Worm (Caenorhabditis elegans) whole organism, early embryonic: ENCODE results near the gene sprr-2.

Experiments used
- ama-1 ChIP-seq: fragments of 150-350 bp; optimal IDR thresholded peaks from 2 replicates; lab custom pipeline; 2014
- ceh-13 ChIP-seq: fragments of 200-800 bp; sonication (Bioruptor generic); optimal IDR thresholded peaks from 2 replicates; lab custom pipeline; 2018; ENCODE audit warnings: mild to moderate bottlenecking, missing genetic modification characterization, missing compliant biosample characterization
- ceh-36 ChIP-seq: sonication (generic microtip); optimal IDR thresholded peaks from 2 replicates; lab custom pipeline; 2016; ENCODE audit warnings: missing genetic modification characterization, inconsistent platforms, missing compliant biosample characterization
- ets-7 ChIP-seq: sonication (generic microtip); optimal IDR thresholded peaks from 2 replicates; lab custom pipeline; 2016; ENCODE audit warnings: missing genotype, missing genetic modification characterization, missing compliant biosample characterization
- flt-1 ChIP-seq: fragments of 200-800 bp; sonication (Bioruptor generic); IDR thresholded peaks from 2 replicates; pipeline ENCODE4 v1.3.6; 2022; ENCODE audit warnings: missing genetic modification characterization, missing compliant biosample characterization
- pes-1 ChIP-seq: fragments of 200-800 bp; sonication (Bioruptor generic); IDR thresholded peaks from 2 replicates; pipeline ENCODE4 v1.3.6; 2022; ENCODE audit warnings: missing genetic modification reagents, missing genetic modification characterization, missing compliant biosample characterization
- scrt-1 ChIP-seq: fragments of 200-800 bp; sonication (Bioruptor generic); IDR thresholded peaks from 2 replicates; pipeline ENCODE4 v1.3.6; 2022; ENCODE audit warnings: missing genetic modification characterization, missing compliant biosample characterization
- tbx-37 ChIP-seq: fragments of 200-800 bp; sonication (Bioruptor generic); conservative IDR thresholded peaks from 2 replicates; pipeline ENCODE4 v1.3.6; 2022; ENCODE audit warnings: missing genetic modification reagents, missing genetic modification characterization, missing compliant biosample characterization
- tra-4 ChIP-seq: sonication (generic microtip); optimal IDR thresholded peaks from 2 replicates; lab custom pipeline; 2017; ENCODE audit warnings: missing genetic modification characterization, missing compliant biosample characterization

- TF ChIP-seq tbx-37: no peak
- no peak for TF ChIP-seq flt-1 (GFP tag; lab: Robert Waterston, UW)
- TF ChIP-seq ama-1 (lab: Kevin White, UChicago): no peak
- no peak for TF ChIP-seq pes-1 (GFP tag; lab: Robert Waterston, UW)
- no peak for TF ChIP-seq tra-4 (tag; lab: Kevin White, UChicago)
- no peak for TF ChIP-seq ceh-36 (tag; lab: Kevin White, UChicago)
- TF ChIP-seq scrt-1 (GFP tag; lab: Robert Waterston, UW): no peak
- no peak for TF ChIP-seq ets-7 (tag; lab: Kevin White, UChicago)
- no peak for TF ChIP-seq ceh-13
Measured at ce11 chrX:14844481-14844880, 51.2 kb downstream of the sprr-2 start.
